Worm (Caenorhabditis elegans) whole organism, L3 larva: ENCODE results near the gene zmp-2.
A peak's percentile ranks its signal among the peaks of the same experiment; 100 is the strongest.

Source experiments
- ZK546.5 ChIP-seq: sonication (generic microtip); optimal IDR thresholded peaks from 2 replicates; lab custom pipeline; 2017; ENCODE audit warnings: missing biosample characterization, missing genetic modification characterization
- aly-2 ChIP-seq: fragments of 150-350 bp; optimal IDR thresholded peaks from 2 replicates; lab custom pipeline; 2014; ENCODE audit warnings: missing biosample characterization, missing genetic modification characterization
- ceh-9 ChIP-seq: sonication (generic microtip); optimal IDR thresholded peaks from 2 replicates; lab custom pipeline; 2018; ENCODE audit warnings: missing biosample characterization, missing genetic modification characterization
- daf-12 ChIP-seq: fragments of 150-350 bp; optimal IDR thresholded peaks from 2 replicates; lab custom pipeline; 2014; ENCODE audit warnings: missing biosample characterization, missing genetic modification reagents, missing genetic modification characterization
- egl-27 ChIP-seq: sonication (generic microtip); optimal IDR thresholded peaks from 4 replicates; lab custom pipeline; 2017; ENCODE audit warnings: missing biosample characterization, missing genetic modification reagents, missing genetic modification characterization
- egl-5 ChIP-seq: fragments of 150-350 bp; optimal IDR thresholded peaks from 2 replicates; lab custom pipeline; 2017; ENCODE audit warnings: missing biosample characterization, missing genetic modification reagents, missing genetic modification characterization, inconsistent platforms
- elt-1 ChIP-seq: fragments of 150-350 bp; optimal IDR thresholded peaks from 2 replicates; lab custom pipeline; 2014; ENCODE audit warnings: missing biosample characterization, missing genetic modification characterization
- elt-2 ChIP-seq: sonication (generic microtip); optimal IDR thresholded peaks from 2 replicates; lab custom pipeline; 2016; ENCODE audit warnings: missing genetic modification reagents, mild to moderate bottlenecking, missing genetic modification characterization, missing compliant biosample characterization
- fkh-10 ChIP-seq: sonication (generic microtip); optimal IDR thresholded peaks from 2 replicates; lab custom pipeline; 2017; ENCODE audit warnings: missing biosample characterization, missing genetic modification reagents, missing genetic modification characterization
- fkh-2 ChIP-seq: fragments of 150-350 bp; optimal IDR thresholded peaks from 2 replicates; lab custom pipeline; 2014; ENCODE audit warnings: missing biosample characterization, missing genetic modification reagents, missing genetic modification characterization
- fos-1 ChIP-seq: fragments of 150-350 bp; optimal IDR thresholded peaks from 2 replicates; lab custom pipeline; 2014; ENCODE audit warnings: missing biosample characterization, missing genetic modification characterization
- hmg-11 ChIP-seq: sonication (generic microtip); optimal IDR thresholded peaks from 2 replicates; lab custom pipeline; 2016; ENCODE audit warnings: missing genetic modification characterization, missing compliant biosample characterization
- jun-1 ChIP-seq: fragments of 150-350 bp; optimal IDR thresholded peaks from 2 replicates; lab custom pipeline; 2014; ENCODE audit warnings: missing biosample characterization, missing genetic modification reagents, missing genetic modification characterization
- lin-39 ChIP-seq: fragments of 150-350 bp; optimal IDR thresholded peaks from 2 replicates; lab custom pipeline; 2018; ENCODE audit warnings: missing biosample characterization, missing genetic modification reagents, missing genetic modification characterization
- lsy-12 ChIP-seq: sonication (generic microtip); optimal IDR thresholded peaks from 2 replicates; lab custom pipeline; 2016; ENCODE audit warnings: mild to moderate bottlenecking, missing genetic modification characterization, missing compliant biosample characterization
- mml-1 ChIP-seq: fragments of 150-350 bp; sonication (generic microtip); optimal IDR thresholded peaks from 3 replicates; lab custom pipeline; 2014; ENCODE audit warnings: missing biosample characterization, missing genetic modification characterization
- nfya-1 ChIP-seq: sonication (generic microtip); optimal IDR thresholded peaks from 2 replicates; lab custom pipeline; 2017; ENCODE audit warnings: missing genetic modification characterization, mild to moderate bottlenecking, missing compliant biosample characterization, antibody characterized with exemption, moderate library complexity; ENCODE audit not compliant: insufficient read depth
- nhr-12 ChIP-seq: fragments of 150-350 bp; optimal IDR thresholded peaks from 2 replicates; lab custom pipeline; 2014; ENCODE audit warnings: missing biosample characterization, missing genetic modification characterization
- nhr-23 ChIP-seq: fragments of 150-350 bp; optimal IDR thresholded peaks from 2 replicates; lab custom pipeline; 2014; ENCODE audit warnings: missing biosample characterization, missing genetic modification reagents, missing genetic modification characterization
- nhr-237 ChIP-seq: fragments of 150-350 bp; optimal IDR thresholded peaks from 2 replicates; lab custom pipeline; 2014; ENCODE audit warnings: missing biosample characterization, missing genetic modification characterization
- nhr-25 ChIP-seq: sonication (generic microtip); optimal IDR thresholded peaks from 2 replicates; lab custom pipeline; 2017; ENCODE audit warnings: missing biosample characterization, missing genetic modification characterization
- nhr-28 ChIP-seq: fragments of 150-350 bp; optimal IDR thresholded peaks from 2 replicates; lab custom pipeline; 2014; ENCODE audit warnings: missing biosample characterization, missing genetic modification characterization
- nhr-43 ChIP-seq: sonication (generic microtip); optimal IDR thresholded peaks from 2 replicates; lab custom pipeline; 2016; ENCODE audit warnings: mild to moderate bottlenecking, missing genetic modification characterization, missing compliant biosample characterization; ENCODE audit not compliant: poor library complexity, severe bottlenecking
- nhr-67 ChIP-seq: fragments of 150-350 bp; optimal IDR thresholded peaks from 2 replicates; lab custom pipeline; 2014; ENCODE audit warnings: missing biosample characterization, missing genetic modification characterization
- nhr-76 ChIP-seq: fragments of 150-350 bp; sonication (generic microtip); optimal IDR thresholded peaks from 5 replicates; lab custom pipeline; 2014; ENCODE audit warnings: missing biosample characterization, missing genetic modification characterization
- nhr-77 ChIP-seq: fragments of 150-350 bp; optimal IDR thresholded peaks from 2 replicates; lab custom pipeline; 2014; ENCODE audit warnings: missing biosample characterization, missing genetic modification characterization
- pqm-1 ChIP-seq: fragments of 150-350 bp; optimal IDR thresholded peaks from 2 replicates; lab custom pipeline; 2017; ENCODE audit warnings: missing biosample characterization, missing genetic modification characterization, inconsistent platforms
- skn-1 ChIP-seq: fragments of 150-350 bp; optimal IDR thresholded peaks from 2 replicates; lab custom pipeline; 2014; ENCODE audit warnings: missing biosample characterization, missing genetic modification characterization
- snpc-4 ChIP-seq: fragments of 150-350 bp; optimal IDR thresholded peaks from 2 replicates; lab custom pipeline; 2014; ENCODE audit warnings: missing biosample characterization, missing genetic modification characterization
- tbx-2 ChIP-seq: sonication (generic microtip); optimal IDR thresholded peaks from 2 replicates; lab custom pipeline; 2016; ENCODE audit warnings: mild to moderate bottlenecking, missing genetic modification characterization, missing compliant biosample characterization
- unc-39 ChIP-seq: sonication (generic microtip); optimal IDR thresholded peaks from 4 replicates; lab custom pipeline; 2017; ENCODE audit warnings: missing biosample characterization, missing genetic modification characterization
- unc-62 ChIP-seq: fragments of 150-350 bp; sonication (generic microtip); optimal IDR thresholded peaks from 4 replicates; lab custom pipeline; 2014; ENCODE audit warnings: missing biosample characterization, missing genetic modification reagents, missing genetic modification characterization
- ztf-11 ChIP-seq: fragments of 150-350 bp; optimal IDR thresholded peaks from 2 replicates; lab custom pipeline; 2014; ENCODE audit warnings: missing biosample characterization, missing genetic modification characterization

The zmp-2 gene

ce11 chrIII:2622870-2623269, 13.3 kb upstream of the zmp-2 start, which contains the start of gene Y71H2B.2:
Gene Y71H2B.2, plus strand, starts transcription at chrIII:2623170.
- TF ChIP-seq tbx-2 (no peak), unc-62 (GFP tag; lab: Kevin White, UChicago) (no peak), nhr-77 (tag; lab: Kevin White, UChicago) (no peak), nhr-237 (no peak), ztf-11 (no peak), fos-1 (tag; lab: Kevin White, UChicago) (no peak), nhr-28 (tag; lab: Kevin White, UChicago) (no peak), ZK546.5 (tag; lab: Kevin White, UChicago) (no peak), unc-39 (tag; lab: Kevin White, UChicago) (no peak), fkh-2 (no peak), hmg-11 (no peak), nhr-12 (tag; lab: Kevin White, UChicago) (no peak)

ce11 chrIII:2628690-2629089, 7.5 kb upstream of the zmp-2 start, which contains the start of gene acbp-8:
Gene acbp-8, plus strand, starts transcription at chrIII:2629013.
- TF ChIP-seq nhr-23 (tag; lab: Kevin White, UChicago) (peak; percentile 39), daf-12 (tag; lab: Kevin White, UChicago) (no peak), nhr-67 (no peak)

ce11 chrIII:2632819-2633398, 3.3 kb upstream of the zmp-2 start:
- no peak for TF ChIP-seq nhr-67
- TF ChIP-seq nhr-23 (tag; lab: Kevin White, UChicago) = peak; percentile 89
- TF ChIP-seq elt-1 (tag; lab: Kevin White, UChicago) = peak; percentile 85
- no peak for TF ChIP-seq aly-2 (tag; lab: Kevin White, UChicago)
- TF ChIP-seq ceh-9 (tag; lab: Kevin White, UChicago) = no peak
- peak; percentile 31 for TF ChIP-seq nhr-43 (tag; lab: Kevin White, UChicago)
- peak; percentile 75 for TF ChIP-seq nhr-25

- no peak for TF ChIP-seq egl-5 (tag; lab: Kevin White, UChicago)
- TF ChIP-seq nhr-23 (tag; lab: Kevin White, UChicago) = peak; percentile 71
- no peak for TF ChIP-seq ztf-11
- no peak for TF ChIP-seq fkh-10 (GFP tag; lab: Kevin White, UChicago)
- TF ChIP-seq snpc-4 = no peak
- peak; percentile 33 for TF ChIP-seq nhr-25
- no peak for TF ChIP-seq jun-1
Measured at ce11 chrIII:2634577-2634976, 1.6 kb upstream of the zmp-2 start.

ce11 chrIII:2641659-2642058, 5.5 kb downstream of the zmp-2 start:
- TF ChIP-seq lsy-12 (no peak), skn-1 (tag; lab: Kevin White, UChicago) (no peak), elt-2 (no peak), nhr-12 (tag; lab: Kevin White, UChicago) (no peak), lin-39 (tag; lab: Kevin White, UChicago) (no peak), egl-27 (tag; lab: Kevin White, UChicago) (no peak), ZK546.5 (tag; lab: Kevin White, UChicago) (no peak), unc-62 (GFP tag; lab: Kevin White, UChicago) (no peak), mml-1 (tag; lab: Kevin White, UChicago) (no peak), pqm-1 (tag; lab: Kevin White, UChicago) (no peak), nfya-1 (tag; lab: Kevin White, UChicago) (no peak), hmg-11 (no peak), fkh-10 (GFP tag; lab: Kevin White, UChicago) (no peak), nhr-76 (tag; lab: Kevin White, UChicago) (no peak)
